Fruit fly (Drosophila melanogaster) whole organism, embryonic: ENCODE measurements around the gene DCTN6-p27.
A peak's percentile ranks its signal among the peaks of the same experiment; 100 is the strongest.

Experiments used
- Atf-2 ChIP-seq: fragments of 200-800 bp; sonication (Bioruptor generic); optimal IDR thresholded peaks from 2 replicates; lab custom pipeline; 2016; ENCODE audit warnings: missing biosample characterization, missing genetic modification characterization
- CG12219 ChIP-seq: fragments of 200-800 bp; sonication (Bioruptor generic); optimal IDR thresholded peaks from 3 replicates; lab custom pipeline; 2018; ENCODE audit warnings: missing biosample characterization, mild to moderate bottlenecking, missing genetic modification characterization
- CG13775 ChIP-seq: fragments of 200-800 bp; sonication (Bioruptor generic); optimal IDR thresholded peaks from 3 replicates; lab custom pipeline; 2017; ENCODE audit warnings: missing biosample characterization, mild to moderate bottlenecking, missing genetic modification characterization
- CG14441 ChIP-seq: fragments of 200-800 bp; sonication (Bioruptor generic); IDR thresholded peaks from 2 replicates; pipeline ENCODE4 v1.3.6; 2022; ENCODE audit warnings: missing biosample characterization, missing genetic modification characterization
- CG14710 ChIP-seq: fragments of 200-800 bp; sonication (Bioruptor generic); optimal IDR thresholded peaks from 3 replicates; lab custom pipeline; 2019; ENCODE audit warnings: missing biosample characterization, mild to moderate bottlenecking, missing genetic modification characterization, moderate library complexity
- CG14860 ChIP-seq: fragments of 200-800 bp; sonication (Bioruptor generic); IDR thresholded peaks from 3 replicates; pipeline ENCODE4 v1.3.6; 2022; ENCODE audit warnings: missing biosample characterization, missing genetic modification characterization; ENCODE audit not compliant: partially characterized antibody
- CG15073 ChIP-seq: fragments of 200-800 bp; sonication (Bioruptor generic); optimal IDR thresholded peaks from 2 replicates; lab custom pipeline; 2016; ENCODE audit warnings: missing biosample characterization, missing genetic modification characterization
- CG1647 ChIP-seq: fragments of 200-800 bp; sonication (Bioruptor generic); optimal IDR thresholded peaks from 3 replicates; lab custom pipeline; 2016; ENCODE audit warnings: missing biosample characterization, missing genetic modification characterization
- CG17385 ChIP-seq: fragments of 200-800 bp; sonication (Bioruptor generic); optimal IDR thresholded peaks from 3 replicates; lab custom pipeline; 2018; ENCODE audit warnings: missing biosample characterization, mild to moderate bottlenecking, missing genetic modification characterization
- CG18764 ChIP-seq: fragments of 200-800 bp; sonication (Bioruptor generic); optimal IDR thresholded peaks from 3 replicates; lab custom pipeline; 2016; ENCODE audit warnings: missing biosample characterization, missing genetic modification characterization
- CG2116 ChIP-seq: fragments of 200-800 bp; sonication (Bioruptor generic); optimal IDR thresholded peaks from 3 replicates; lab custom pipeline; 2018; ENCODE audit warnings: missing biosample characterization, mild to moderate bottlenecking, missing genetic modification characterization
- CG30431 ChIP-seq: fragments of 200-800 bp; sonication (Bioruptor generic); optimal IDR thresholded peaks from 2 replicates; lab custom pipeline; 2017; ENCODE audit warnings: missing biosample characterization, missing genetic modification characterization
- CG31388 ChIP-seq: fragments of 200-800 bp; sonication (Bioruptor generic); optimal IDR thresholded peaks from 2 replicates; lab custom pipeline; 2016; ENCODE audit warnings: missing biosample characterization, missing genetic modification characterization
- CG34422 ChIP-seq: fragments of 200-800 bp; sonication (Bioruptor generic); IDR thresholded peaks from 3 replicates; pipeline ENCODE4 v1.3.6; 2022; ENCODE audit warnings: missing biosample characterization, missing genetic modification characterization
- CG3726 ChIP-seq: fragments of 200-800 bp; sonication (Bioruptor generic); IDR thresholded peaks from 3 replicates; pipeline ENCODE4, ENCODE4 v1.3.6; 2022; ENCODE audit warnings: missing biosample characterization, missing genetic modification characterization
- CG4360 ChIP-seq: fragments of 200-800 bp; sonication (Bioruptor generic); IDR thresholded peaks from 2 replicates; pipeline ENCODE4 v1.3.6; 2022; ENCODE audit warnings: missing biosample characterization, missing genetic modification characterization
- CG4707 ChIP-seq: fragments of 200-800 bp; sonication (Bioruptor generic); optimal IDR thresholded peaks from 2 replicates; lab custom pipeline; 2018; ENCODE audit warnings: missing biosample characterization, mild to moderate bottlenecking, missing genetic modification characterization, moderate library complexity
- CG6765 ChIP-seq: fragments of 200-800 bp; sonication (Bioruptor generic); optimal IDR thresholded peaks from 3 replicates; lab custom pipeline; 2017; ENCODE audit warnings: missing biosample characterization, mild to moderate bottlenecking, missing genetic modification characterization
- CG6854 ChIP-seq: fragments of 200-800 bp; sonication (Bioruptor generic); optimal IDR thresholded peaks from 3 replicates; lab custom pipeline; 2017; ENCODE audit warnings: missing biosample characterization, mild to moderate bottlenecking, missing genetic modification characterization
- CG7745 ChIP-seq: fragments of 200-800 bp; sonication (Bioruptor generic); optimal IDR thresholded peaks from 2 replicates; lab custom pipeline; 2018; ENCODE audit warnings: missing biosample characterization, mild to moderate bottlenecking, missing genetic modification characterization, moderate library complexity
- CG8089 ChIP-seq: fragments of 200-800 bp; sonication (Bioruptor generic); optimal IDR thresholded peaks from 3 replicates; lab custom pipeline; 2016; ENCODE audit warnings: missing biosample characterization, missing genetic modification characterization
- CG8478 ChIP-seq: fragments of >200 bp; optimal IDR thresholded peaks from 2 replicates; lab custom pipeline; 2018
- CG8924 ChIP-seq: fragments of 200-800 bp; optimal IDR thresholded peaks from 3 replicates; lab custom pipeline; 2019; ENCODE audit warnings: missing biosample characterization, mild to moderate bottlenecking, missing genetic modification characterization, moderate library complexity
- CG8944 ChIP-seq: fragments of 200-800 bp; sonication (Bioruptor generic); optimal IDR thresholded peaks from 3 replicates; lab custom pipeline; 2016; ENCODE audit warnings: missing biosample characterization, missing genetic modification characterization
- CG9215 ChIP-seq: fragments of 200-800 bp; sonication (Bioruptor generic); IDR thresholded peaks from 2 replicates; pipeline ENCODE4 v1.3.6; 2022; ENCODE audit warnings: missing biosample characterization, missing genetic modification characterization
- Dp ChIP-seq: fragments of 200-800 bp; sonication (Bioruptor generic); optimal IDR thresholded peaks from 2 replicates; lab custom pipeline; 2018; ENCODE audit warnings: missing biosample characterization, mild to moderate bottlenecking, missing genetic modification characterization, moderate library complexity
- ERR ChIP-seq: fragments of 200-800 bp; sonication (Bioruptor generic); optimal IDR thresholded peaks from 2 replicates; lab custom pipeline; 2016; ENCODE audit warnings: missing biosample characterization, missing genetic modification characterization
- HLH3B ChIP-seq: fragments of 200-800 bp; sonication (Bioruptor generic); IDR thresholded peaks from 2 replicates; pipeline ENCODE4 v1.3.6; 2022; ENCODE audit warnings: missing biosample characterization, missing genetic modification characterization
- HLH4C ChIP-seq: fragments of 200-800 bp; sonication (Bioruptor generic); IDR thresholded peaks from 3 replicates; pipeline ENCODE4 v1.3.6; 2022; ENCODE audit warnings: missing biosample characterization, missing genetic modification characterization; ENCODE audit not compliant: partially characterized antibody
- Meics ChIP-seq: fragments of 200-800 bp; sonication (Bioruptor generic); optimal IDR thresholded peaks from 2 replicates; lab custom pipeline; 2017; ENCODE audit warnings: missing biosample characterization, mild to moderate bottlenecking, missing genetic modification characterization
- NfI ChIP-seq: fragments of 200-800 bp; sonication (Bioruptor generic); optimal IDR thresholded peaks from 3 replicates; lab custom pipeline; 2018; ENCODE audit warnings: missing biosample characterization, mild to moderate bottlenecking, missing genetic modification characterization, moderate library complexity
- Ptx1 ChIP-seq: fragments of 200-800 bp; sonication (Bioruptor generic); IDR thresholded peaks from 2 replicates; pipeline ENCODE4 v1.3.6; 2022; ENCODE audit warnings: missing biosample characterization, missing genetic modification characterization
- Xbp1 ChIP-seq: fragments of 200-800 bp; sonication (Bioruptor generic); optimal IDR thresholded peaks from 3 replicates; lab custom pipeline; 2016; ENCODE audit warnings: missing biosample characterization, mild to moderate bottlenecking, missing genetic modification characterization
- ash1 ChIP-seq: fragments of 200-800 bp; sonication (Bioruptor generic); optimal IDR thresholded peaks from 2 replicates; lab custom pipeline; 2018; ENCODE audit warnings: missing biosample characterization, mild to moderate bottlenecking, missing genetic modification characterization
- cg ChIP-seq: fragments of 200-800 bp; sonication (Bioruptor generic); optimal IDR thresholded peaks from 3 replicates; lab custom pipeline; 2019; ENCODE audit warnings: missing biosample characterization, mild to moderate bottlenecking, missing genetic modification characterization, moderate library complexity
- cwo ChIP-seq: fragments of 200-800 bp; sonication (Bioruptor generic); optimal IDR thresholded peaks from 3 replicates; lab custom pipeline; 2017; ENCODE audit warnings: missing biosample characterization, missing genetic modification characterization, mild to moderate bottlenecking, moderate library complexity, missing genetic modification reagents
- dm ChIP-seq: fragments of 200-800 bp; sonication (Bioruptor generic); optimal IDR thresholded peaks from 3 replicates; lab custom pipeline; 2016; ENCODE audit warnings: missing biosample characterization, missing genetic modification characterization
- hb ChIP-seq: fragments of 200-800 bp; sonication (Bioruptor generic); IDR thresholded peaks from 3 replicates; pipeline ENCODE4 v1.3.6; 2022; ENCODE audit warnings: missing biosample characterization, missing genetic modification characterization; ENCODE audit not compliant: partially characterized antibody
- hbn ChIP-seq: fragments of 200-800 bp; sonication (Bioruptor generic); IDR thresholded peaks from 2 replicates; pipeline ENCODE4 v1.3.6; 2022; ENCODE audit warnings: missing biosample characterization, missing genetic modification characterization; ENCODE audit not compliant: partially characterized antibody
- inv ChIP-seq: fragments of 200-800 bp; sonication (Bioruptor generic); IDR thresholded peaks from 2 replicates; pipeline ENCODE4 v1.3.6; 2022; ENCODE audit warnings: missing biosample characterization, missing genetic modification characterization; ENCODE audit not compliant: partially characterized antibody
- jigr1 ChIP-seq: fragments of 200-800 bp; sonication (Bioruptor generic); IDR thresholded peaks from 3 replicates; pipeline ENCODE4 v1.3.6; 2022; ENCODE audit warnings: missing biosample characterization, missing genetic modification characterization
- mam ChIP-seq: fragments of 200-800 bp; sonication (Bioruptor generic); optimal IDR thresholded peaks from 3 replicates; lab custom pipeline; 2016; ENCODE audit warnings: missing biosample characterization, missing genetic modification characterization
- nau ChIP-seq: fragments of 200-800 bp; sonication (Bioruptor generic); optimal IDR thresholded peaks from 3 replicates; lab custom pipeline; 2017; ENCODE audit warnings: missing biosample characterization, mild to moderate bottlenecking, missing genetic modification characterization, missing genetic modification reagents
- onecut ChIP-seq: fragments of 200-800 bp; sonication (Bioruptor generic); IDR thresholded peaks from 2 replicates; pipeline ENCODE4 v1.3.6; 2022; ENCODE audit warnings: missing biosample characterization, missing genetic modification characterization
- p53 ChIP-seq: fragments of 200-800 bp; sonication (Bioruptor generic); optimal IDR thresholded peaks from 2 replicates; lab custom pipeline; 2016; ENCODE audit warnings: missing biosample characterization, missing genetic modification characterization
- pfk ChIP-seq: fragments of 200-800 bp; sonication (Bioruptor generic); optimal IDR thresholded peaks from 2 replicates; lab custom pipeline; 2018; ENCODE audit warnings: missing biosample characterization, mild to moderate bottlenecking, missing genetic modification characterization, moderate library complexity
- sna ChIP-seq: fragments of 200-800 bp; sonication (Bioruptor generic); IDR thresholded peaks from 2 replicates; pipeline ENCODE4 v1.3.6; 2022; ENCODE audit warnings: missing biosample characterization, missing genetic modification characterization; ENCODE audit not compliant: partially characterized antibody
- twi ChIP-seq: fragments of 200-800 bp; optimal IDR thresholded peaks from 2 replicates; lab custom pipeline; 2019; ENCODE audit warnings: missing biosample characterization, mild to moderate bottlenecking, missing genetic modification characterization, moderate library complexity

DCTN6-p27 gene

dm6 chr2L:19164933-19165813, 33.0 kb downstream of the DCTN6-p27 start (continued):
- TF ChIP-seq CG13775 (GFP tag; lab: Kevin White, UChicago) (peak; percentile 93), ash1 (GFP tag; lab: Kevin White, UChicago) (no peak), Xbp1 (GFP tag; lab: Kevin White, UChicago) (peak; percentile 98), CG14710 (peak; percentile 96), CG8924 (tag; lab: Kevin White, UChicago) (peak; percentile 98), CG8089 (peak; percentile 89), twi (peak; percentile 92), HLH4C (GFP tag; lab: Robert Waterston, UW) (no peak), jigr1 (peak; percentile 94), CG31388 (peak; percentile 84), CG34422 (GFP tag; lab: Robert Waterston, UW) (peak; percentile 99), CG9215 (GFP tag; lab: Robert Waterston, UW) (peak; percentile 92), CG17385 (GFP tag; lab: Kevin White, UChicago) (peak; percentile 93), CG12219 (GFP tag; lab: Kevin White, UChicago) (peak; percentile 96), pfk (GFP tag; lab: Kevin White, UChicago) (no peak), p53 (peak; percentile 84), Ptx1 (GFP tag; lab: Robert Waterston, UW) (peak; percentile 97), CG30431 (peak; percentile 80), nau (GFP tag; lab: Kevin White, UChicago) (peak; percentile 96), CG15073 (peak; percentile 82), CG8478 (lab: Kevin White, UChicago) (no peak), Dp (GFP tag; lab: Kevin White, UChicago) (peak; percentile 7), CG6765 (GFP tag; lab: Kevin White, UChicago) (peak; percentile 91), NfI (GFP tag; lab: Kevin White, UChicago) (peak; percentile 93), CG4707 (peak; percentile 91), inv (GFP tag; lab: Robert Waterston, UW) (no peak), CG2116 (GFP tag; lab: Kevin White, UChicago) (peak; percentile 79), cg (GFP tag; lab: Kevin White, UChicago) (no peak), CG14860 (GFP tag; lab: Robert Waterston, UW) (no peak), CG8944 (GFP tag; lab: Kevin White, UChicago) (peak; percentile 91), Atf-2 (GFP tag; lab: Kevin White, UChicago) (peak; percentile 92), cwo (peak; percentile 96), CG7745 (tag; lab: Kevin White, UChicago) (peak; percentile 76), Meics (GFP tag; lab: Kevin White, UChicago) (peak; percentile 98), dm (peak; percentile 87), CG18764 (GFP tag; lab: Kevin White, UChicago) (peak; percentile 96), mam (GFP tag; lab: Kevin White, UChicago) (peak; percentile 97), CG4360 (GFP tag; lab: Robert Waterston, UW) (peak; percentile 80), sna (GFP tag; lab: Robert Waterston, UW) (0 out of 2 replicates have a peak, but pooled peaks have one; percentile 18), onecut (GFP tag; lab: Robert Waterston, UW) (peak; percentile 96), hb (no peak), ERR (GFP tag; lab: Kevin White, UChicago) (peak; percentile 92), CG1647 (GFP tag; lab: Kevin White, UChicago) (peak; percentile 90), CG3726 (GFP tag; lab: Robert Waterston, UW) (peak; percentile 96), HLH3B (peak; percentile 98), hbn (GFP tag; lab: Robert Waterston, UW) (no peak), CG6854 (GFP tag; lab: Kevin White, UChicago) (peak; percentile 94), CG14441 (peak; percentile 98)
